Fruit fly (Drosophila melanogaster): ENCODE data around the gene CG7065.

The CG7065 gene

DNA sequence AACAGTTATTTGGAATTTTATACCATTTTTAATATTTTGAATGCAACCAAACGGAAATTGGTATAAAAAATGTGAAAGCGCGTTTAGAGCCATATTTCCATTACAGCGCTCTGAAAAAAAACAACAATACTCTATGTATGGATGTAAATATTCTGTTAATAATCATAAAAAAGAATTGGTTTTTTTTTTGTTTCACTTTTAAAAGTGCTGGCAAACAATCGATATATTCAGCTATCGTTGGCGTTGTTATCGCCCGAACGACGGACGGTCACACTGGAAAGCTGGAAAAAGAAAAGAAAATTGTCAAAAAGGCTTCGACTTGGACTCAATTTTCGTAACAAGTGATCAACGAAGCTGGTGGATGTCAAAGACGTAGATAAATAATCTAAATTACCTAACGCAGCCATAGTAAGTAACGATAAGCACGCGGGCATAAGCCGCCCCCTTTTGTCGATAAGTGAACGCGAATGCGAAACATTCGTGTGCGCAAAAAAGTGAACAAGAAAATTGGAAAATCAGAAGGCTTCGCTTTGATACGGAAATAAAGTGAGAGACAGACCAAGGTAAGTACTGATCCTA lies at the start of gene CG7065:
Gene CG7065 (plus strand): TSS at position 270 of the 579 bp plus-strand sequence.
- TF ChIP-seq CG8478 (optimal IDR thresholded peaks at IDR 0.05) (no peak), CTCF (optimal IDR thresholded peaks at IDR 0.05) (no peak)

- TF ChIP-seq CTCF (optimal IDR thresholded peaks at IDR 0.05) (no peak), CG8478 (optimal IDR thresholded peaks at IDR 0.05) (no peak)
Observed at dm6 chrX:9093062-9093461, 49.2 kb upstream of the CG7065 start.

DNA sequence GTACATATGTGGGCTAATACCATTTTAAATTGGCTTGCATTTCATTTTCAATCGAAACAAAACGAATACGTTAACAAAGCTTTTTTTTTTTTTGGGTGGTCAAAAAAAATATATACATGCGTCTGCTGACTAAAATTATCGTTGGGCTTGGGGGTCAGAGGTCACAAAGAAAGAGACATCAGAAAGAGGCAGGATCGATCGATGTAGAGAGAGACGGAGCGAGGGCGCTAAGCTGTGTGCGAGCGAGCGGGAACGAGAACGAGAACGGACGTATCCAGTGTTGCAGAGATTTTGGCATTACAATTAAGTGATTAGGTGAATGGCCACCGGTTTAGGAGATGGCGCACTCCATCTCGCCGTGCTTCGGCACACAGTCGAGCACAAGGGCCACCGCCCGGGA lies 48.4 kb upstream of the CG7065 start:
- TF ChIP-seq CG8478 (optimal IDR thresholded peaks at IDR 0.05), result no peak
- TF ChIP-seq CTCF (optimal IDR thresholded peaks at IDR 0.05), result no peak

dm6 chrX:9102125-9102524 lies 40.2 kb upstream of the CG7065 start:
- TF ChIP-seq CG8478 (optimal IDR thresholded peaks at IDR 0.05), result no peak
- TF ChIP-seq CTCF (optimal IDR thresholded peaks at IDR 0.05), result no peak

DNA sequence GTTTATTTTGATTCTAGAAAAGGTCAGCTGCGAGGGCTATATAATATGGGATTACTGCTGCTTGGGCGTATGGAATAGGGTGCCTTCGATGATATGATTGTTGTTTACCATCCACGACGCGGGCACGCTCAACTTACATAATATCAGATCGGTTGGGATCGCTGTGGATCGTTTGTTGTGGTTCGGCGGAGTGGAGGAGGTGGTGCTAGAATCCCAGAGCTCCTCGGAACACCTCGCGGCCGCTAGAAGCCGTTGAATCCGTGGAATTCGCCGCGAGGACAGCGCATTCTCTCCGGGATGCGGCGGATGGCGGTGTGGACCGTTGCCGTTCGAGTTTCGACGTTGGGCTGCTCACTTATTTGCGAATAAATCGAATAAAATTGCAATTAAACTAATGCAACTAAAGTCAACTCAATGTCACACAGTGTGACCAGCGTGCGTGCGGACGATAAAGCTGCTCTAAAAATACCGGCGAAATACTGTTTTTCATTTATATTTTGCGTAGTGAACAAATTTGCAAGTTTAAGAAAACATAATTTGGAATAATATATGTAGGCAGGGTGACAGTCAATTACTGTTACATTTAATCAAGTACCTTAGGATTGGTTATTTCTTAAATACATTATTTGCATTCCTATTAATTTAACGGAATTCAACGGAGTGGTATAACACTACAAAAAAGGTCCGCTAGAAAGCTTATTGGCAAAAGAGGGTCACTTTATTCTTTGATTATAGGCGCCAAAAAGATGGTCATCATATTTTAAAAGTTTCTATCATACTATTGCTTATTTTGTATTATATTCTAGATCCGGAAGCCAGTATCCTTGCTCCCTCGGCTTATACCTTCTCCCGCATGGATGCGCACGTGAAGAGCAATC lies 38.7 kb upstream of the CG7065 start, which contains the start of gene CG7766:
Gene CG7766 (minus strand): TSS at position 432 of the 878 bp plus-strand sequence.
- TF ChIP-seq CG8478 (optimal IDR thresholded peaks at IDR 0.05) (no peak), CTCF (optimal IDR thresholded peaks at IDR 0.05) (no peak)

- TF ChIP-seq CTCF (optimal IDR thresholded peaks at IDR 0.05), result no peak
- no peak for TF ChIP-seq CG8478 (optimal IDR thresholded peaks at IDR 0.05)
Observed at dm6 chrX:9106212-9106774, 36.0 kb upstream of the CG7065 start, which contains the start of gene Bx42. Bx42 (minus strand) TSS chrX:9106604.

DNA sequence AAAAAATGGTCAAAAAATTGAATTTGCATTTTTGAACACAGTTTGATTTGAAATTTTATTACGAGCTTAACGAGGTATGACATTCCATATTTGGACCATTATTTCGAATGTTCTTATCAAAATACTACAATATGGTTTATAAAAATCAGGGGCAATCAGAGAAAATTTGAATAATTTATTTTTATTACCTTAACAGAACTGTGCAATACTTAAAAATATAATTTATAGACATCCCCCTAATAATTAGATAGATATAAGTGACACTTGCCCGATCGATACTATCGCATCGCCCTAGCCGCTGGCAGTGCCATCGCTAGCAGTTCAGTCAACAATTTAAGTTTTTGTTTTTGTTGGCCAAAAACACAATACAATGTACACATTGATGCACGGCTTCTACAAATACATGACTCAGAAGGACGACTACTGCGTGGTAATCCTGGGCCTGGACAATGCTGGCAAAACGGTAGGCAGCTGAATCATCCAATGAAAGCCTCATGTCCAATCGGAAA lies 35.5 kb upstream of the CG7065 start, which contains the start of gene Arfrp1:
Gene Arfrp1 (plus strand): TSS at position 295 of the 509 bp plus-strand sequence.
- TF ChIP-seq CG8478 (optimal IDR thresholded peaks at IDR 0.05), result no peak
- TF ChIP-seq CTCF (optimal IDR thresholded peaks at IDR 0.05), result no peak

- TF ChIP-seq CG8478 (optimal IDR thresholded peaks at IDR 0.05) (no peak), CTCF (optimal IDR thresholded peaks at IDR 0.05) (no peak)
Observed at dm6 chrX:9108387-9108786, 33.9 kb upstream of the CG7065 start, which contains the start of gene AP-1gamma. AP-1gamma (plus strand) TSS chrX:9108691.

dm6 chrX:9109072-9109844 lies 33.0 kb upstream of the CG7065 start:
- TF ChIP-seq CTCF (optimal IDR thresholded peaks at IDR 0.05) (no peak), CG8478 (optimal IDR thresholded peaks at IDR 0.05) (no peak)

DNA sequence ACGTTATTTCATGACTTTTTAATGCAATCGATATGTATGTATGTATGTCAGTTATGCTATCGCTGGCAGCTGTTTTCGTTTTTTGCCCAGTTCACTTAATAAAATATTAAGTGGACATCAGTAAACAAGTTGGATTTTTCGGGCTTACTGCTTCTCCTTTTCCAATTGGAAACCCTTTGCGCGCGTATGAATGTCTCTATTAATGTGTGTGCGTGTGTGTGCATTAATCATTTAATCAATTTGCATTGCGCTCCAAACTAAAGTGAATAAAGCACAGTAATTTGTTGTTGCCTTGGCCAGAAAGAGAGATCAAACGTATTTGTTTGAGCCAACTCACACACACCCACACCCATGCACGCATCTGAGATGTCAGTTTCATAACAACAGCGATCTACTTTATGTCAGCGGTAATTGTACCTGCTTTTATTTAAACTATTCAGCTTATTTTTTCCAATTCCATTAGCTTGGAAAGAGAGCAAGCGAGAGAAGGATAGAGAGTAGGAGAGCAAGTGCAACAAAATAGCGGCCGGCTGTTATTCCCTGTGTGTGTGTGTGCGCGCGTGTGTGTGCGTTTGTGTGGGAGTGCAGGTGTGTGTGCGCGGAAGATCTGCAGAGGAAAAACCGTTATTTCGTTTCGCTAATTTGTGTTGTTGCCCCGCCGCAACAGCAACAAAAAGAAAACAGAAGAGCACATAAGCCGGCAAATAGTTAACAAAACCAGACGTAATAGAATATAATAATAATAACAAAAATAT lies 32.0 kb upstream of the CG7065 start:
- TF ChIP-seq CTCF (optimal IDR thresholded peaks at IDR 0.05), result no peak
- TF ChIP-seq CG8478 (optimal IDR thresholded peaks at IDR 0.05), result no peak

- TF ChIP-seq CTCF (optimal IDR thresholded peaks at IDR 0.05) (no peak), CG8478 (optimal IDR thresholded peaks at IDR 0.05) (no peak)
Observed at dm6 chrX:9117831-9118230, 24.5 kb upstream of the CG7065 start.

DNA sequence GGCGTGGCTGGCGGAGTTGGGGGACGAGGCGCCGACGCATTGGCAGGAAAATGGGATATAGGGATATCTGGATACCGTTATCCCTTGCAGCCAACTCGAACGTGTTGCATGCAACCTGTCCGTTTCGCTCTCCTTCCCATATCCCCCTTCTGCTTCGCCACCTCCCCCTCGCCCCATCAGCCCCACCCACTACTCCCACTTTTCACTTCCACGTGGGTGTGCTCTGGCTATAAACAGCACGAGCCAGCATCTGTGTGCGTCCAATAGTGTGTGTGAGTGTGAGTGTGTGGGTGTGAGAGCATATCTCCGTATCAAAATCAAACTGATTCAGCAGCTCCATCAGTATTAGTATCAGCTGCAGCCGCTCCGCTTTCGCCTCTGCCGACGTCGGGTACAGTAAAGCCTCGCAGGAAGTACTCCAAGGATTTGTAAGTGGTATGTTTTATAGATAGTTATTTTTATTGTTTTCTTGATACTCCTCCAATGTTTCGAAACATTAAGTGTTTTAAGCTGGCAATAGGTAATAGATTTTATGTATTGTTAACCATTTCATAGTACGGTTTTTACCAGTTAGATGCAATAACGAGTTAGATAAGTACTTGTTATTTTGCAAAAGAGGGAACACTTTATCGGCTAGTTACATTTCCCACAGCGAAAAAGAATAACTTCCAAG lies 23.2 kb upstream of the CG7065 start:
- TF ChIP-seq CTCF (optimal IDR thresholded peaks at IDR 0.05) (no peak), CG8478 (optimal IDR thresholded peaks at IDR 0.05) (no peak)

DNA sequence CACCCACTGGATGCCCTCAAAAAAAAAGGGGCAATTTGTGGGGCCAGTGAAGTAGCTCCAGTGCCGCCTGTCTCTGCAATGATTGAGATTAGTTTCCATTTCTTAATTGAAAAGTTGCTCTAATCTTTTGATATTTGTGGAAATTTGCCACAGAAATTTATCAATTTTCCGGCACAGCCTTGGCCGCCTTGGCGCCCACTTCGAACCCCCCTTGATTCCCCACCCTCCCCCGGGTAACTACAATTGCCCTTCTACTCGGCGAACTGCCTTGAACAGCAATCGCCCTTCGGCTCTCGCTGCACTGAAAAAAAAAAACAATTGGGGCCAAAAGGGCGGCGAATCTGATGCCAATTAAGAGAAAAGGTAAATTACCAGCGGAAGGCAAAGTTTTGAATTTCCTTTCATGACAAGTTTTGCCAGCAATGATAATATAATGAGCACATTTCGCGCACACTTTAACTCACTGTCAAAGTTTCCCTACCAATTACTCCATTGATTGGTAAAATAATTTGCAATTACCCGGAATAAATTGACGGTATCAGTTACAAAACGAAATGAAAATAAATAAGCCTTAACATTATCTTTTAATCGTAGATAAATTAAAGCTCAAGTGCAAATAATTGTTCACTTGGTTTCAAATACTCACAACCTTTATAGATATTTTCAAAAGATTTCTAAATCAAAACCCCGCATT lies 22.5 kb upstream of the CG7065 start:
- TF ChIP-seq CG8478 (optimal IDR thresholded peaks at IDR 0.05), result no peak
- TF ChIP-seq CTCF (optimal IDR thresholded peaks at IDR 0.05), result no peak
